Worm (Caenorhabditis elegans) whole organism, L2 larva: Measurements from ENCODE around the gene myo-5.

Experiments used
- Y55F3AM.14 ChIP-seq: fragments of 200-800 bp; sonication (Bioruptor generic); optimal IDR thresholded peaks from 2 replicates; lab custom pipeline; 2018; ENCODE audit warnings: mild to moderate bottlenecking, missing genetic modification characterization, missing compliant biosample characterization
- ceh-16 ChIP-seq: fragments of 150-350 bp; optimal IDR thresholded peaks from 2 replicates; lab custom pipeline; 2014; ENCODE audit warnings: missing biosample characterization, missing genetic modification characterization
- dmd-4 ChIP-seq: sonication (generic microtip); optimal IDR thresholded peaks from 2 replicates; lab custom pipeline; 2017; ENCODE audit warnings: missing biosample characterization, missing genetic modification characterization
- nhr-237 ChIP-seq: fragments of 150-350 bp; optimal IDR thresholded peaks from 2 replicates; lab custom pipeline; 2014; ENCODE audit warnings: missing biosample characterization, missing genetic modification characterization
- nhr-77 ChIP-seq: fragments of 150-350 bp; optimal IDR thresholded peaks from 2 replicates; lab custom pipeline; 2014; ENCODE audit warnings: missing biosample characterization, missing genetic modification characterization
- peb-1 ChIP-seq: fragments of 150-350 bp; optimal IDR thresholded peaks from 2 replicates; lab custom pipeline; 2014; ENCODE audit warnings: missing biosample characterization, missing genetic modification characterization
- snpc-4 ChIP-seq: fragments of 150-350 bp; optimal IDR thresholded peaks from 2 replicates; lab custom pipeline; 2014; ENCODE audit warnings: missing biosample characterization, missing genetic modification characterization
- unc-62 ChIP-seq: fragments of 150-350 bp; optimal IDR thresholded peaks from 2 replicates; lab custom pipeline; 2014; ENCODE audit warnings: missing biosample characterization, missing genetic modification reagents, missing genetic modification characterization
- zag-1 ChIP-seq: fragments of 150-350 bp; optimal IDR thresholded peaks from 2 replicates; lab custom pipeline; 2014; ENCODE audit warnings: missing biosample characterization, missing genetic modification characterization
- ztf-1 ChIP-seq: fragments of 200-800 bp; sonication (Bioruptor generic); conservative IDR thresholded peaks from 2 replicates; pipeline ENCODE4 v1.3.6; 2022; ENCODE audit warnings: missing genetic modification characterization, missing compliant biosample characterization

DNA sequence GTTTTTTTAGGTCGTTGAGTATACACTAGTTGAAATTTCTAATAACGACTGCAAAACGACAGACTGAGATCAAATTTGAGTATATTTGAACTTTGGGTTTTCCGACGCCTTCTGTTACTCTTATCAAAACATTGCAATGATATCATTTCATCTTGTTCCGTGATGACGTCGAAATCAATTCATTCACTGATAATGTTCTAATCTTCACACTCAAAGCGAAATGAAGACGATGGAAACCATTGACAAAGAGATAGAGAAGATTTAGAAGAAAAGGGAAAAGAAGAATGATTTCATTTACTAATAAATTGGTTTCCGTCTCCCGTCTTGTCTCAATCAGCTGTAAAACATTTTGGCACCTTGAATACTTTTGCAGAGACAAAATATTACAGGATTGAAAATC, 35.6 kb upstream of the myo-5 start:
- TF ChIP-seq dmd-4 (tag; lab: Kevin White, UChicago) (no peak), nhr-77 (tag; lab: Kevin White, UChicago) (no peak), unc-62 (GFP tag; lab: Kevin White, UChicago) (no peak), nhr-237 (tag; lab: Kevin White, UChicago) (no peak), snpc-4 (tag; lab: Kevin White, UChicago) (no peak), Y55F3AM.14 (GFP tag; lab: Kevin White, UChicago) (no peak), peb-1 (tag; lab: Kevin White, UChicago) (no peak), ceh-16 (tag; lab: Kevin White, UChicago) (no peak), ztf-1 (GFP tag; lab: Robert Waterston, UW) (no peak), zag-1 (no peak)
